Fruit fly (Drosophila melanogaster): ENCODE data around the gene gny.

The gny gene

DNA sequence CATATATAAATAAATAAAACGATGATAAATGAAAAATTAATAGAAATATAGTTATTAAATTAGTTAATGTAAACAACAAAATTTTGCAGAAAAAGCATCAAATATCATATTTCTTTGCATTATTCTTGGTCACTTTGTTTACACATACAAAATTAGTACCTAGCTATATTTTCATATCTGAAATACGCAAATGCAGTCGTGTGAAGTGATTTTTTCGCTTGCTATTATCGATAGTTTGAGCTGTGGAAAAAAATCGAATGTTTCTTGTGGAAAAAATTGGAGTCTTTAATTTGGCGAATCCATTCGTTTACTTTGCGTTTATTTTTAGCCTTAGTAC, 16.6 kb downstream of the gny start, which contains the start of gene Cnot4 (continued):
- peak; percentile 44; the same call in 1 of the 2 replicates for TF ChIP-seq CG13287 (GFP tag; IDR thresholded peaks at IDR 0.05; ENCODE audit: partially characterized antibody)
- TF ChIP-seq CG14710 (tag; optimal IDR thresholded peaks at IDR 0.05), result peak; percentile 63
- TF ChIP-seq nerfin-2 (GFP tag; IDR thresholded peaks at IDR 0.05; ENCODE audit: partially characterized antibody), result no peak
- TF ChIP-seq pzg (GFP tag; optimal IDR thresholded peaks at IDR 0.05), result peak; percentile 31
- TF ChIP-seq CG18262 (tag; optimal IDR thresholded peaks at IDR 0.05), result peak; percentile 30
- TF ChIP-seq Sry-β (GFP tag; optimal IDR thresholded peaks at IDR 0.05), result peak; percentile 78
- TF ChIP-seq CG8290 (GFP tag; optimal IDR thresholded peaks at IDR 0.05), result peak; percentile 10
- no peak for TF ChIP-seq CG8290 (tag; optimal IDR thresholded peaks at IDR 0.05)
- peak; percentile 89; the same call in 1 of the 2 replicates for TF ChIP-seq CG31441 (GFP tag; IDR thresholded peaks at IDR 0.05)
- peak; percentile 24 for TF ChIP-seq gem (tag; optimal IDR thresholded peaks at IDR 0.05)
- TF ChIP-seq trem (tag; optimal IDR thresholded peaks at IDR 0.05), result peak; percentile 38
- TF ChIP-seq bsh (GFP tag; optimal IDR thresholded peaks at IDR 0.05), result no peak
- no peak for TF ChIP-seq ase (GFP tag; IDR thresholded peaks at IDR 0.05)

DNA sequence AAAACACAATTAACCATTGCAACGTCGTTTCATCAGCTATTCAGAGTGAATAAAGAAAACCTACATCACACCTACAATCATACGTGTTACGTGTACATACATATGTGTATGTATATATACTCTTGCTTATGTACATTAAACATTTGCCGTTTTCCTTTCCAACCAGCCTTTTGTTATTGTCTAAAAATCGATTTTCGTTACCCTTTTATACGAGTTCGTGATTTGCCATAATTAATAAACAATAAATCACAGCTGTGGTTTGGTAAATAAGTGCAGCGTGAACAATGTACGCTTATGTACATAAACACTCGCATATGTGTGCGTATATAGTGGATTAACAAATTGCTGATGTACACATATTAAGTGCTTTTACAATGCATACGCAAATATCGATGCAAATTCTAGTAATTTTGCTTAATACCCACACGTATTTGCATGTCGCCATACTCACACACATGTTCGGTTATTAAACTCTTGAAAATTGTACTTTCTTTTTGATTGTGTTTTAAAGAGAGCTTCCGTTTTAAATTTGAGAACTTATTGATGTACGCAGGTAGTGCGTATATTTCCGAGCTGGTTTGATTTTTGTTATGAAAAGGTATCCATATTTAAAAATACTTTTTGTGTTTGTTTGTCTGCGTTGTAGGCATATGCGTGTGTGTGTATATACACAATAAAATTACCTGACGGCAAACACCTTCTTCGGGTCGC, 17.1 kb downstream of the gny start:
- no peak for TF ChIP-seq CG6689 (GFP tag; IDR thresholded peaks at IDR 0.05)
- peak; percentile 24 for TF ChIP-seq Asciz (GFP tag; optimal IDR thresholded peaks at IDR 0.05)
- peak; percentile 37 for TF ChIP-seq kni (GFP tag; optimal IDR thresholded peaks at IDR 0.05)
- TF ChIP-seq CG3281 (GFP tag; optimal IDR thresholded peaks at IDR 0.05), result peak; percentile 5
- peak; percentile 84 for TF ChIP-seq cg (GFP tag; optimal IDR thresholded peaks at IDR 0.05)
- peak; percentile 70 for TF ChIP-seq Med (GFP tag)
- 0 out of 2 replicates have a peak, but pooled peaks have one; percentile 6 for TF ChIP-seq Xrp1 (GFP tag; IDR thresholded peaks at IDR 0.05)
- no peak for TF ChIP-seq ERR (GFP tag; optimal IDR thresholded peaks at IDR 0.05)
- TF ChIP-seq CG13296 (GFP tag; optimal IDR thresholded peaks at IDR 0.05), result peak; percentile 60
- peak; percentile 59 for TF ChIP-seq CG30020 (tag; optimal IDR thresholded peaks at IDR 0.05)
- TF ChIP-seq nom (GFP tag; optimal IDR thresholded peaks at IDR 0.05), result peak; percentile 36
- TF ChIP-seq Fer1 (GFP tag; optimal IDR thresholded peaks at IDR 0.05), result peak; percentile 49
- peak; percentile 0 for TF ChIP-seq gro (GFP tag; optimal IDR thresholded peaks at IDR 0.05)
- no peak for TF ChIP-seq lmd (GFP tag; IDR thresholded peaks at IDR 0.05)
- peak; percentile 56 for TF ChIP-seq odd (GFP tag; optimal IDR thresholded peaks at IDR 0.05)
- no peak for TF ChIP-seq CG7357 (GFP tag; IDR thresholded peaks at IDR 0.05)
- TF ChIP-seq klu (GFP tag; IDR thresholded peaks at IDR 0.05), result no peak
- TF ChIP-seq lola (GFP tag; optimal IDR thresholded peaks at IDR 0.05), result peak in 1 of 3 experiments; percentile 2
- peak; percentile 12 for TF ChIP-seq CG8924 (tag; optimal IDR thresholded peaks at IDR 0.05)
- TF ChIP-seq tll (GFP tag; optimal IDR thresholded peaks at IDR 0.05), result peak in 1 of 2 experiments; percentile 30
- no peak for TF ChIP-seq CG7271 (tag; optimal IDR thresholded peaks at IDR 0.05)
- TF ChIP-seq cas (GFP tag; IDR thresholded peaks at IDR 0.05), result no peak
- TF ChIP-seq ewg (GFP tag; optimal IDR thresholded peaks at IDR 0.05), result no peak
- TF ChIP-seq tna (GFP tag; IDR thresholded peaks at IDR 0.05; ENCODE audit: partially characterized antibody), result 0 out of 2 replicates have a peak, but pooled peaks have one; percentile 17
- TF ChIP-seq Pdp1 (GFP tag; optimal IDR thresholded peaks at IDR 0.05), result peak in 1 of 2 experiments; percentile 74
- TF ChIP-seq CG1233 (GFP tag; optimal IDR thresholded peaks at IDR 0.05), result peak; percentile 1
- peak; percentile 17 for TF ChIP-seq YL-1 (GFP tag; optimal IDR thresholded peaks at IDR 0.05)
- peak; percentile 13 for TF ChIP-seq mirr (GFP tag; optimal IDR thresholded peaks at IDR 0.05)
- no peak for TF ChIP-seq NC2β (GFP tag; optimal IDR thresholded peaks at IDR 0.05)
- no peak for TF ChIP-seq CG4854 (GFP tag; optimal IDR thresholded peaks at IDR 0.05)
- TF ChIP-seq CG18619 (GFP tag; optimal IDR thresholded peaks at IDR 0.05), result no peak
- peak; percentile 27; the same call in 1 of the 2 replicates for TF ChIP-seq CG14014 (GFP tag; IDR thresholded peaks at IDR 0.05)
- TF ChIP-seq corto (GFP tag; optimal IDR thresholded peaks at IDR 0.05), result peak; percentile 9
- peak in 1 of 2 experiments; percentile 91 for TF ChIP-seq eve (GFP tag; optimal IDR thresholded peaks at IDR 0.05)
